Fruit fly (Drosophila melanogaster) whole organism, wandering third instar larva: ENCODE measurements around the gene eEF2.

Experiments used
- Abd-B ChIP-seq: fragments of >200 bp; optimal IDR thresholded peaks from 2 replicates; lab custom pipeline; 2017; ENCODE audit warnings: missing biosample characterization, missing genetic modification characterization
- CG32264 ChIP-seq: fragments of 200-800 bp; sonication (Bioruptor generic); optimal IDR thresholded peaks from 2 replicates; lab custom pipeline; 2016; ENCODE audit warnings: missing biosample characterization, missing genetic modification characterization
- CG9705 ChIP-seq: fragments of 200-800 bp; sonication (Bioruptor generic); optimal IDR thresholded peaks from 2 replicates; lab custom pipeline; 2018; ENCODE audit warnings: missing biosample characterization, mild to moderate bottlenecking, missing genetic modification characterization
- CrebA ChIP-seq: fragments of 200-800 bp; sonication (Bioruptor generic); optimal IDR thresholded peaks from 2 replicates; lab custom pipeline; 2016; ENCODE audit warnings: missing biosample characterization, mild to moderate bottlenecking, missing genetic modification characterization, borderline replicate concordance
- Dfd ChIP-seq: fragments of >200 bp; optimal IDR thresholded peaks from 2 replicates; lab custom pipeline; 2017; ENCODE audit warnings: missing biosample characterization, missing genetic modification characterization
- Dif ChIP-seq: fragments of 200-275, 200-300 bp; sonication (Bioruptor generic); optimal IDR thresholded peaks from 2 replicates; lab custom pipeline; 2018; ENCODE audit warnings: missing biosample characterization, missing genetic modification characterization; ENCODE audit not compliant: partially characterized antibody
- GATAd ChIP-seq: sonication (Bioruptor generic); optimal IDR thresholded peaks from 2 replicates; lab custom pipeline; 2016; ENCODE audit warnings: missing biosample characterization, missing genetic modification characterization
- HLH106 ChIP-seq: fragments of 200-800 bp; optimal IDR thresholded peaks from 3 replicates; lab custom pipeline; 2019; ENCODE audit warnings: missing biosample characterization, mild to moderate bottlenecking, missing genetic modification characterization, moderate library complexity
- Hnf4 ChIP-seq: fragments of 200-800 bp; sonication (Bioruptor generic); optimal IDR thresholded peaks from 2 replicates; lab custom pipeline; 2016; ENCODE audit warnings: missing biosample characterization, mild to moderate bottlenecking, missing genetic modification characterization
- Hr78 ChIP-seq: fragments of >200 bp; optimal IDR thresholded peaks from 2 replicates; lab custom pipeline; 2017; ENCODE audit warnings: missing biosample characterization, missing genetic modification characterization
- Hr83 ChIP-seq: fragments of 200-300 bp; sonication (Bioruptor generic); optimal IDR thresholded peaks from 2 replicates; lab custom pipeline; 2016; ENCODE audit warnings: missing biosample characterization, mild to moderate bottlenecking, missing genetic modification characterization, moderate library complexity; ENCODE audit not compliant: poor library complexity, severe bottlenecking
- Jra ChIP-seq: sonication (Bioruptor generic); optimal IDR thresholded peaks from 2 replicates; lab custom pipeline; 2016; ENCODE audit warnings: missing biosample characterization, missing genetic modification characterization
- Mio ChIP-seq: sonication (Bioruptor generic); optimal IDR thresholded peaks from 2 replicates; lab custom pipeline; 2016; ENCODE audit warnings: missing biosample characterization, missing genetic modification characterization
- Myc ChIP-seq: fragments of >200 bp; optimal IDR thresholded peaks from 2 replicates; lab custom pipeline; 2017
- N ChIP-seq: fragments of >200 bp; optimal IDR thresholded peaks from 2 replicates; lab custom pipeline; 2018; ENCODE audit warnings: missing biosample characterization, missing external identifiers, missing genetic modification characterization
- OdsH ChIP-seq: fragments of 200-800 bp; sonication (Bioruptor generic); optimal IDR thresholded peaks from 2 replicates; lab custom pipeline; 2016; ENCODE audit warnings: missing biosample characterization, mild to moderate bottlenecking, missing genetic modification characterization
- Rel ChIP-seq, 2 experiments: fragments of 200-800 bp; sonication (Bioruptor generic) in 1 of 2; optimal IDR thresholded peaks; 2 replicates in 1 of 2; 3 replicates in 1 of 2; lab custom pipeline; 2016 to 2019; ENCODE audit warnings: mild to moderate bottlenecking in 2 of 2, missing biosample characterization in 2 of 2, missing genetic modification characterization in 2 of 2, moderate library complexity in 1 of 2
- Sp1 ChIP-seq: fragments of 200-800 bp; sonication (Bioruptor generic); optimal IDR thresholded peaks from 3 replicates; lab custom pipeline; 2019; ENCODE audit warnings: missing biosample characterization, mild to moderate bottlenecking, missing genetic modification characterization, moderate library complexity
- Vsx2 ChIP-seq: fragments of 200-300, 225-300 bp; sonication (Bioruptor generic); optimal IDR thresholded peaks from 2 replicates; lab custom pipeline; 2018; ENCODE audit warnings: missing biosample characterization, missing genetic modification characterization; ENCODE audit not compliant: partially characterized antibody
- br ChIP-seq: fragments of 200-800 bp; sonication (Bioruptor generic); optimal IDR thresholded peaks from 2 replicates; lab custom pipeline; 2016; ENCODE audit warnings: missing biosample characterization, missing genetic modification characterization
- brk ChIP-seq: fragments of 200-800 bp; sonication (Bioruptor generic); optimal IDR thresholded peaks from 2 replicates; lab custom pipeline; 2016; ENCODE audit warnings: missing biosample characterization, mild to moderate bottlenecking, missing genetic modification characterization
- dl ChIP-seq, 2 experiments: fragments of 175-275, 200-275 bp in 1 of 2; fragments of 200-275 bp in 1 of 2; sonication (Bioruptor generic); optimal IDR thresholded peaks; lab custom pipeline; 2018; ENCODE audit warnings: mild to moderate bottlenecking in 2 of 2, missing biosample characterization in 2 of 2, missing genetic modification characterization in 2 of 2, moderate library complexity in 2 of 2; ENCODE audit not compliant: partially characterized antibody in 2 of 2, insufficient read depth in 1 of 2
- dmrt93B ChIP-seq: fragments of 200-800 bp; sonication (Bioruptor generic); optimal IDR thresholded peaks from 2 replicates; lab custom pipeline; 2018; ENCODE audit warnings: missing biosample characterization, mild to moderate bottlenecking, missing genetic modification characterization
- dsf ChIP-seq: sonication (Bioruptor generic); optimal IDR thresholded peaks from 2 replicates; lab custom pipeline; 2016; ENCODE audit warnings: missing biosample characterization, missing genetic modification characterization, borderline replicate concordance
- ey ChIP-seq: fragments of 200-800 bp; sonication (Bioruptor generic); optimal IDR thresholded peaks from 2 replicates; lab custom pipeline; 2016; ENCODE audit warnings: missing biosample characterization, missing genetic modification characterization
- foxo ChIP-seq, 2 experiments: fragments of 200-800 bp; sonication (Bioruptor generic); optimal IDR thresholded peaks; 2 replicates in 1 of 2; 3 replicates in 1 of 2; lab custom pipeline; 2016 to 2017; ENCODE audit warnings: missing biosample characterization in 2 of 2, missing genetic modification characterization in 2 of 2
- fru ChIP-seq: fragments of 200-800 bp; sonication (Bioruptor generic); optimal IDR thresholded peaks from 3 replicates; lab custom pipeline; 2016; ENCODE audit warnings: missing biosample characterization, mild to moderate bottlenecking, missing genetic modification characterization
- h ChIP-seq: fragments of 200-800 bp; sonication (Bioruptor generic); optimal IDR thresholded peaks from 3 replicates; lab custom pipeline; 2016; ENCODE audit warnings: missing biosample characterization, mild to moderate bottlenecking, missing genetic modification characterization
- jim ChIP-seq: fragments of 175-275, 200-325 bp; sonication (Bioruptor generic); optimal IDR thresholded peaks from 2 replicates; lab custom pipeline; 2016; ENCODE audit warnings: missing biosample characterization, mild to moderate bottlenecking, missing genetic modification characterization
- lola ChIP-seq: fragments of >200 bp; optimal IDR thresholded peaks from 2 replicates; lab custom pipeline; 2017; ENCODE audit warnings: missing biosample characterization, missing genetic modification characterization
- pan ChIP-seq: fragments of >200 bp; optimal IDR thresholded peaks from 2 replicates; lab custom pipeline; 2017
- psq ChIP-seq: fragments of 200-800 bp; sonication (Bioruptor generic); optimal IDR thresholded peaks from 3 replicates; lab custom pipeline; 2017; ENCODE audit warnings: missing biosample characterization, mild to moderate bottlenecking, missing genetic modification characterization, moderate library complexity
- rgr ChIP-seq: fragments of 200-800 bp; sonication (Bioruptor generic); optimal IDR thresholded peaks from 3 replicates; lab custom pipeline; 2016; ENCODE audit warnings: missing biosample characterization, mild to moderate bottlenecking, missing genetic modification characterization
- sage ChIP-seq: fragments of 200-800 bp; sonication (Bioruptor generic); optimal IDR thresholded peaks from 2 replicates; lab custom pipeline; 2016; ENCODE audit warnings: missing biosample characterization, mild to moderate bottlenecking, missing genetic modification characterization
- sv ChIP-seq: fragments of 200-800 bp; sonication (Bioruptor generic); optimal IDR thresholded peaks from 3 replicates; lab custom pipeline; 2016; ENCODE audit warnings: missing biosample characterization, missing genetic modification characterization
- tai ChIP-seq: sonication (Bioruptor generic); optimal IDR thresholded peaks from 2 replicates; lab custom pipeline; 2016; ENCODE audit warnings: missing biosample characterization, missing genetic modification characterization
- usp ChIP-seq: fragments of >200 bp; optimal IDR thresholded peaks from 2 replicates; lab custom pipeline; 2017; ENCODE audit warnings: missing biosample characterization, missing genetic modification characterization
- woc ChIP-seq: sonication (Bioruptor generic); optimal IDR thresholded peaks from 2 replicates; lab custom pipeline; 2016; ENCODE audit warnings: missing biosample characterization, mild to moderate bottlenecking, missing genetic modification characterization

Gene eEF2

dm6 chr2L:21632032-21632587, 49.9 kb downstream of the eEF2 start, which contains the start of gene Ac3:
Gene Ac3, plus strand, starts transcription at chr2L:21632587.
- TF ChIP-seq dsf (GFP tag; lab: Kevin White, UChicago): no peak

- no peak for TF ChIP-seq br (GFP tag; lab: Kevin White, UChicago)
- no peak for TF ChIP-seq Hnf4
- no peak for TF ChIP-seq Vsx2 (GFP tag; lab: Kevin White, UChicago)
- no peak for TF ChIP-seq Sp1 (GFP tag; lab: Kevin White, UChicago)
- no peak for TF ChIP-seq usp (GFP tag; lab: Kevin White, UChicago)
- TF ChIP-seq CG32264 (GFP tag; lab: Kevin White, UChicago): no peak
- TF ChIP-seq CG9705 (GFP tag; lab: Kevin White, UChicago): no peak
- TF ChIP-seq dsf (GFP tag; lab: Kevin White, UChicago): no peak
- no peak for TF ChIP-seq dmrt93B (GFP tag; lab: Kevin White, UChicago)
- TF ChIP-seq, all 38 proteins: peak for 0
Observed at dm6 chr2L:21630563-21630817, 51.5 kb downstream of the eEF2 start.

- TF ChIP-seq ey (GFP tag; lab: Kevin White, UChicago): peak; percentile 13
- no peak for TF ChIP-seq lola
- TF ChIP-seq HLH106 (tag; lab: Kevin White, UChicago): peak; percentile 58
- TF ChIP-seq Hnf4: peak; percentile 81
- peak in 1 of 2 experiments; percentile 66 for TF ChIP-seq foxo (GFP tag; optimal IDR thresholded peaks at IDR 0.05; lab: Kevin White, UChicago)
- TF ChIP-seq fru (GFP tag; lab: Kevin White, UChicago): peak; percentile 24
- peak; percentile 58 for TF ChIP-seq Dif (GFP tag; lab: Kevin White, UChicago)
- TF ChIP-seq brk (GFP tag; lab: Kevin White, UChicago): peak; percentile 56
- peak; percentile 50 for TF ChIP-seq CG9705 (GFP tag; lab: Kevin White, UChicago)
- no peak for TF ChIP-seq N
- no peak for TF ChIP-seq Rel (GFP tag; optimal IDR thresholded peaks at IDR 0.05; lab: Kevin White, UChicago)
- no peak for TF ChIP-seq Rel (tag; optimal IDR thresholded peaks at IDR 0.05; lab: Kevin White, UChicago)
- no peak for TF ChIP-seq Abd-B (GFP tag; lab: Kevin White, UChicago)
- no peak for TF ChIP-seq usp (GFP tag; lab: Kevin White, UChicago)
- TF ChIP-seq br (GFP tag; lab: Kevin White, UChicago): peak; percentile 70
- TF ChIP-seq Hr83 (GFP tag; lab: Kevin White, UChicago): peak; percentile 92
- TF ChIP-seq rgr (GFP tag; lab: Kevin White, UChicago): peak; percentile 73
- TF ChIP-seq dmrt93B (GFP tag; lab: Kevin White, UChicago): peak; percentile 34
- TF ChIP-seq Sp1 (GFP tag; lab: Kevin White, UChicago): peak; percentile 62
- TF ChIP-seq Jra (GFP tag; lab: Kevin White, UChicago): peak; percentile 69
- no peak for TF ChIP-seq Hr78 (GFP tag; lab: Kevin White, UChicago)
- peak; percentile 6 for TF ChIP-seq CrebA
- no peak for TF ChIP-seq CG32264 (GFP tag; lab: Kevin White, UChicago)
- no peak for TF ChIP-seq pan
- peak; percentile 16 for TF ChIP-seq psq (GFP tag; lab: Kevin White, UChicago)
- no peak for TF ChIP-seq Myc (lab: Kevin White, UChicago)
- peak; percentile 80 for TF ChIP-seq tai (GFP tag; lab: Kevin White, UChicago)
- TF ChIP-seq dsf (GFP tag; lab: Kevin White, UChicago): no peak
- no peak for TF ChIP-seq Vsx2 (GFP tag; lab: Kevin White, UChicago)
- no peak for TF ChIP-seq dl (GFP tag; optimal IDR thresholded peaks at IDR 0.05; lab: Kevin White, UChicago; ENCODE audit: insufficient read depth in 1 of 2, partially characterized antibody in 2 of 2)
- TF ChIP-seq Mio (GFP tag; lab: Kevin White, UChicago): no peak
- peak; percentile 71 for TF ChIP-seq h (GFP tag; lab: Kevin White, UChicago)
- peak; percentile 57 for TF ChIP-seq GATAd
- TF ChIP-seq OdsH: peak; percentile 47
- TF ChIP-seq Dfd (GFP tag; lab: Kevin White, UChicago): no peak
- peak; percentile 6 for TF ChIP-seq sage
- peak; percentile 71 for TF ChIP-seq sv
- peak; percentile 76 for TF ChIP-seq jim (GFP tag; lab: Kevin White, UChicago)
- TF ChIP-seq woc (GFP tag; lab: Kevin White, UChicago): peak; percentile 22
Observed at dm6 chr2L:21629814-21630562, 52.0 kb downstream of the eEF2 start, which contains the start of gene Df31. Gene Df31, minus strand, starts transcription at chr2L:21629932.
